Worm (Caenorhabditis elegans) whole organism, mixed stage, embryonic: ENCODE data around the gene T25F10.3.

Experiments
- bed-3 ChIP-seq: fragments of 200-800 bp; sonication (Bioruptor generic); optimal IDR thresholded peaks from 3 replicates; lab custom pipeline; 2018; ENCODE audit warnings: mild to moderate bottlenecking, missing genetic modification characterization, moderate library complexity, missing compliant biosample characterization
- ceh-83 ChIP-seq: fragments of 200-800 bp; sonication (Bioruptor generic); optimal IDR thresholded peaks from 2 replicates; lab custom pipeline; 2018; ENCODE audit warnings: mild to moderate bottlenecking, missing genetic modification characterization, missing compliant biosample characterization
- ces-1 ChIP-seq: fragments of 150-350 bp; optimal IDR thresholded peaks from 2 replicates; lab custom pipeline; 2014; ENCODE audit warnings: missing biosample characterization, missing genetic modification reagents, missing genetic modification characterization
- lin-13 ChIP-seq: fragments of 150-350 bp; optimal IDR thresholded peaks from 2 replicates; lab custom pipeline; 2014; ENCODE audit warnings: missing biosample characterization, missing genetic modification characterization
- nhr-12 ChIP-seq: fragments of 150-350 bp; optimal IDR thresholded peaks from 2 replicates; lab custom pipeline; 2014; ENCODE audit warnings: missing biosample characterization, missing genetic modification characterization
- nhr-2 ChIP-seq: fragments of 150-350 bp; optimal IDR thresholded peaks from 2 replicates; lab custom pipeline; 2014; ENCODE audit warnings: missing biosample characterization, missing genetic modification characterization
- nhr-76 ChIP-seq: sonication (generic microtip); optimal IDR thresholded peaks from 2 replicates; lab custom pipeline; 2017; ENCODE audit warnings: missing biosample characterization, missing genetic modification characterization
- snpc-4 ChIP-seq: fragments of 150-350 bp; optimal IDR thresholded peaks from 2 replicates; lab custom pipeline; 2014; ENCODE audit warnings: missing biosample characterization, missing genetic modification characterization
- sptf-1 ChIP-seq: sonication (generic microtip); optimal IDR thresholded peaks from 2 replicates; lab custom pipeline; 2017; ENCODE audit warnings: mild to moderate bottlenecking, missing genetic modification characterization, moderate library complexity, missing compliant biosample characterization
- unc-39 ChIP-seq: fragments of 150-350 bp; optimal IDR thresholded peaks from 2 replicates; lab custom pipeline; 2014; ENCODE audit warnings: missing biosample characterization, missing genetic modification characterization
- ztf-11 ChIP-seq: fragments of 150-350 bp; optimal IDR thresholded peaks from 2 replicates; lab custom pipeline; 2014; ENCODE audit warnings: missing biosample characterization, missing genetic modification characterization

- no peak for TF ChIP-seq ztf-11 (tag; lab: Kevin White, UChicago)
- no peak for TF ChIP-seq nhr-12 (tag; lab: Kevin White, UChicago)
- no peak for TF ChIP-seq unc-39 (tag; lab: Kevin White, UChicago)
- TF ChIP-seq bed-3 = no peak
- no peak for TF ChIP-seq nhr-2 (tag; lab: Kevin White, UChicago)
- no peak for TF ChIP-seq snpc-4 (tag; lab: Kevin White, UChicago)
- TF ChIP-seq nhr-76 (tag; lab: Kevin White, UChicago) = no peak
- no peak for TF ChIP-seq ceh-83 (GFP tag; lab: Kevin White, UChicago)
- no peak for TF ChIP-seq ces-1 (GFP tag; lab: Kevin White, UChicago)
- no peak for TF ChIP-seq sptf-1 (tag; lab: Kevin White, UChicago)
- no peak for TF ChIP-seq lin-13 (tag; lab: Kevin White, UChicago)
Observed at ce11 chrV:6764972-6765371, 20.1 kb downstream of the T25F10.3 start, which contains the start of gene bbs-8.
